Worm (Caenorhabditis elegans) whole organism, mixed stage, embryonic: ENCODE measurements around the gene fbxa-137.

ENCODE experiments used
- blmp-1 ChIP-seq: fragments of 150-350 bp; optimal IDR thresholded peaks from 2 replicates; lab custom pipeline; 2014; ENCODE audit warnings: missing biosample characterization, missing genetic modification characterization
- ceh-83 ChIP-seq: fragments of 200-800 bp; sonication (Bioruptor generic); optimal IDR thresholded peaks from 2 replicates; lab custom pipeline; 2018; ENCODE audit warnings: mild to moderate bottlenecking, missing genetic modification characterization, missing compliant biosample characterization
- ces-1 ChIP-seq: fragments of 150-350 bp; optimal IDR thresholded peaks from 2 replicates; lab custom pipeline; 2014; ENCODE audit warnings: missing biosample characterization, missing genetic modification reagents, missing genetic modification characterization
- elt-1 ChIP-seq: sonication (generic microtip); optimal IDR thresholded peaks from 2 replicates; lab custom pipeline; 2017; ENCODE audit warnings: missing genetic modification characterization, mild to moderate bottlenecking, missing compliant biosample characterization, antibody characterized with exemption, moderate library complexity, borderline replicate concordance; ENCODE audit not compliant: insufficient read depth
- lin-13 ChIP-seq: fragments of 150-350 bp; optimal IDR thresholded peaks from 2 replicates; lab custom pipeline; 2014; ENCODE audit warnings: missing biosample characterization, missing genetic modification characterization
- mab-5 ChIP-seq: fragments of 150-350 bp; optimal IDR thresholded peaks from 2 replicates; lab custom pipeline; 2014; ENCODE audit warnings: missing biosample characterization, missing genetic modification characterization
- nhr-237 ChIP-seq: fragments of 150-350 bp; optimal IDR thresholded peaks from 2 replicates; lab custom pipeline; 2014; ENCODE audit warnings: missing biosample characterization, missing genetic modification characterization
- nhr-28 ChIP-seq: fragments of 150-350 bp; optimal IDR thresholded peaks from 2 replicates; lab custom pipeline; 2014; ENCODE audit warnings: missing biosample characterization, missing genetic modification characterization
- snpc-4 ChIP-seq: fragments of 150-350 bp; optimal IDR thresholded peaks from 2 replicates; lab custom pipeline; 2014; ENCODE audit warnings: missing biosample characterization, missing genetic modification characterization
- sptf-1 ChIP-seq: sonication (generic microtip); optimal IDR thresholded peaks from 2 replicates; lab custom pipeline; 2017; ENCODE audit warnings: mild to moderate bottlenecking, missing genetic modification characterization, moderate library complexity, missing compliant biosample characterization
- unc-39 ChIP-seq: fragments of 150-350 bp; optimal IDR thresholded peaks from 2 replicates; lab custom pipeline; 2014; ENCODE audit warnings: missing biosample characterization, missing genetic modification characterization

DNA sequence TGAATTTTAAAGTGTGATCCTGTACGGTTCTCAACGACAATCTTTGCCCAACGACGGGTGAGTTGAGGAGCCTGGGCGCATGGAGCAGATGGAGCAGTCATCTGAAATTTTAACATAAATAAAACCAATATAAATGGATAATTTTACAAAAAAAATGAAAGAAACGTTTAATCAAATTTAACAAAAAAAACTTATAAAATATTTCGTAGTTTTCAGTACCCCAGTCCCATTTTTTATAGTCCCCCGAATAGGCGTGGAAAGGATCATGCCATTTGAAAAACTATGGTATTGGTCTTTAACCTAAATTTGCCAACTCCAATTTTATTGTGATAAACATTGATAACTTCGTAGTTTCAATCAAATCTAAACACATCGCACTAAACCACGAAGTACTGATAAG lies 46.4 kb downstream of the fbxa-137 start, which contains the start of gene pud-3:
- TF ChIP-seq snpc-4: no peak
- no peak for TF ChIP-seq ceh-83 (GFP tag; lab: Kevin White, UChicago)
- no peak for TF ChIP-seq ces-1 (GFP tag; lab: Kevin White, UChicago)
- TF ChIP-seq lin-13 (tag; lab: Kevin White, UChicago): no peak
- TF ChIP-seq nhr-237 (tag; lab: Kevin White, UChicago): no peak
- TF ChIP-seq mab-5 (tag; lab: Kevin White, UChicago): no peak
- no peak for TF ChIP-seq elt-1
- no peak for TF ChIP-seq sptf-1 (tag; lab: Kevin White, UChicago)
- no peak for TF ChIP-seq nhr-28 (tag; lab: Kevin White, UChicago)
- TF ChIP-seq unc-39 (tag; lab: Kevin White, UChicago): no peak
- no peak for TF ChIP-seq blmp-1 (tag; lab: Kevin White, UChicago)
